Worm (Caenorhabditis elegans): ENCODE measurements around the gene plpp-1.1.

DNA sequence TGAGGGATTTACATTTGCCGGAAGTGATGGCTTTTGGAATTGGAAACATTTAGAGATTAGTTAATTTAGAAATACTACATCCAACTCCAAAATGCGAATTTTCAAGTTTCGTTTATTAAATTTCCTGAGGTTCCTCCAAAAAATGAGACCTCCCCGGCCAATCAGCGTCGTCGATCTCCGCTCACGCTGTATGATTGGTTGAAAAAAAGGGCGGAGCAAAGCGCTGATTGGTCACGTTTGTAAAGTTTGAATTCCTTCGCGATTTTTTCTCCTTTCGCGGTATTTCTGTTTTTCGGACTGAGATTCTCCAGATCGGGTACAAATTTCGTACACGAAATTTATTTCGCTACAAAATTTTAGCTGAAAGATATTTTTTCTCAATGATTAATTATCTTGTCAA, 19.6 kb upstream of the plpp-1.1 start:
- TF ChIP-seq akir-1 (GFP tag; optimal IDR thresholded peaks at IDR 0.05) (no peak), aptf-2 (GFP tag; conservative IDR thresholded peaks at IDR 0.05) (no peak), ZK185.1 (tag; optimal IDR thresholded peaks at IDR 0.05; ENCODE audit: poor library complexity, severe bottlenecking) (no peak), tlf-1 (GFP tag; optimal IDR thresholded peaks at IDR 0.05) (no peak), him-1 (tag; optimal IDR thresholded peaks at IDR 0.05) (no peak), rec-8 (tag; optimal IDR thresholded peaks at IDR 0.05) (no peak), nhr-80 (tag; optimal IDR thresholded peaks at IDR 0.05) (no peak), unc-130 (GFP tag; optimal IDR thresholded peaks at IDR 0.05) (no peak)

Measured in whole organism, young adult.